Fruit fly (Drosophila melanogaster) whole organism, wandering third instar larva: ENCODE data around the gene CG8668.

Experiments
- Abd-B ChIP-seq: fragments of >200 bp; optimal IDR thresholded peaks from 2 replicates; lab custom pipeline; 2017; ENCODE audit warnings: missing biosample characterization, missing genetic modification characterization
- CG32264 ChIP-seq: fragments of 200-800 bp; sonication (Bioruptor generic); optimal IDR thresholded peaks from 2 replicates; lab custom pipeline; 2016; ENCODE audit warnings: missing biosample characterization, missing genetic modification characterization
- CG9705 ChIP-seq: fragments of 200-800 bp; sonication (Bioruptor generic); optimal IDR thresholded peaks from 2 replicates; lab custom pipeline; 2018; ENCODE audit warnings: missing biosample characterization, mild to moderate bottlenecking, missing genetic modification characterization
- CrebA ChIP-seq: fragments of 200-800 bp; sonication (Bioruptor generic); optimal IDR thresholded peaks from 2 replicates; lab custom pipeline; 2016; ENCODE audit warnings: missing biosample characterization, mild to moderate bottlenecking, missing genetic modification characterization, borderline replicate concordance
- Dfd ChIP-seq: fragments of >200 bp; optimal IDR thresholded peaks from 2 replicates; lab custom pipeline; 2017; ENCODE audit warnings: missing biosample characterization, missing genetic modification characterization
- HLH106 ChIP-seq: fragments of 200-800 bp; optimal IDR thresholded peaks from 3 replicates; lab custom pipeline; 2019; ENCODE audit warnings: missing biosample characterization, mild to moderate bottlenecking, missing genetic modification characterization, moderate library complexity
- Hnf4 ChIP-seq: fragments of 200-800 bp; sonication (Bioruptor generic); optimal IDR thresholded peaks from 2 replicates; lab custom pipeline; 2016; ENCODE audit warnings: missing biosample characterization, mild to moderate bottlenecking, missing genetic modification characterization
- Hr78 ChIP-seq: fragments of >200 bp; optimal IDR thresholded peaks from 2 replicates; lab custom pipeline; 2017; ENCODE audit warnings: missing biosample characterization, missing genetic modification characterization
- Hr83 ChIP-seq: fragments of 200-300 bp; sonication (Bioruptor generic); optimal IDR thresholded peaks from 2 replicates; lab custom pipeline; 2016; ENCODE audit warnings: missing biosample characterization, mild to moderate bottlenecking, missing genetic modification characterization, moderate library complexity; ENCODE audit not compliant: poor library complexity, severe bottlenecking
- Jra ChIP-seq: sonication (Bioruptor generic); optimal IDR thresholded peaks from 2 replicates; lab custom pipeline; 2016; ENCODE audit warnings: missing biosample characterization, missing genetic modification characterization
- Myc ChIP-seq: fragments of >200 bp; optimal IDR thresholded peaks from 2 replicates; lab custom pipeline; 2017
- N ChIP-seq: fragments of >200 bp; optimal IDR thresholded peaks from 2 replicates; lab custom pipeline; 2018; ENCODE audit warnings: missing biosample characterization, missing external identifiers, missing genetic modification characterization
- OdsH ChIP-seq: fragments of 200-800 bp; sonication (Bioruptor generic); optimal IDR thresholded peaks from 2 replicates; lab custom pipeline; 2016; ENCODE audit warnings: missing biosample characterization, mild to moderate bottlenecking, missing genetic modification characterization
- Rel ChIP-seq, 2 experiments: fragments of 200-800 bp; sonication (Bioruptor generic) in 1 of 2; optimal IDR thresholded peaks; 2 replicates in 1 of 2; 3 replicates in 1 of 2; lab custom pipeline; 2016 to 2019; ENCODE audit warnings: mild to moderate bottlenecking in 2 of 2, missing biosample characterization in 2 of 2, missing genetic modification characterization in 2 of 2, moderate library complexity in 1 of 2
- Sp1 ChIP-seq: fragments of 200-800 bp; sonication (Bioruptor generic); optimal IDR thresholded peaks from 3 replicates; lab custom pipeline; 2019; ENCODE audit warnings: missing biosample characterization, mild to moderate bottlenecking, missing genetic modification characterization, moderate library complexity
- Vsx2 ChIP-seq: fragments of 200-300, 225-300 bp; sonication (Bioruptor generic); optimal IDR thresholded peaks from 2 replicates; lab custom pipeline; 2018; ENCODE audit warnings: missing biosample characterization, missing genetic modification characterization; ENCODE audit not compliant: partially characterized antibody
- br ChIP-seq: fragments of 200-800 bp; sonication (Bioruptor generic); optimal IDR thresholded peaks from 2 replicates; lab custom pipeline; 2016; ENCODE audit warnings: missing biosample characterization, missing genetic modification characterization
- brk ChIP-seq: fragments of 200-800 bp; sonication (Bioruptor generic); optimal IDR thresholded peaks from 2 replicates; lab custom pipeline; 2016; ENCODE audit warnings: missing biosample characterization, mild to moderate bottlenecking, missing genetic modification characterization
- dmrt93B ChIP-seq: fragments of 200-800 bp; sonication (Bioruptor generic); optimal IDR thresholded peaks from 2 replicates; lab custom pipeline; 2018; ENCODE audit warnings: missing biosample characterization, mild to moderate bottlenecking, missing genetic modification characterization
- dsf ChIP-seq: sonication (Bioruptor generic); optimal IDR thresholded peaks from 2 replicates; lab custom pipeline; 2016; ENCODE audit warnings: missing biosample characterization, missing genetic modification characterization, borderline replicate concordance
- ey ChIP-seq: fragments of 200-800 bp; sonication (Bioruptor generic); optimal IDR thresholded peaks from 2 replicates; lab custom pipeline; 2016; ENCODE audit warnings: missing biosample characterization, missing genetic modification characterization
- foxo ChIP-seq, 2 experiments: fragments of 200-800 bp; sonication (Bioruptor generic); optimal IDR thresholded peaks; 2 replicates in 1 of 2; 3 replicates in 1 of 2; lab custom pipeline; 2016 to 2017; ENCODE audit warnings: missing biosample characterization in 2 of 2, missing genetic modification characterization in 2 of 2
- fru ChIP-seq: fragments of 200-800 bp; sonication (Bioruptor generic); optimal IDR thresholded peaks from 3 replicates; lab custom pipeline; 2016; ENCODE audit warnings: missing biosample characterization, mild to moderate bottlenecking, missing genetic modification characterization
- h ChIP-seq: fragments of 200-800 bp; sonication (Bioruptor generic); optimal IDR thresholded peaks from 3 replicates; lab custom pipeline; 2016; ENCODE audit warnings: missing biosample characterization, mild to moderate bottlenecking, missing genetic modification characterization
- jim ChIP-seq: fragments of 175-275, 200-325 bp; sonication (Bioruptor generic); optimal IDR thresholded peaks from 2 replicates; lab custom pipeline; 2016; ENCODE audit warnings: missing biosample characterization, mild to moderate bottlenecking, missing genetic modification characterization
- lola ChIP-seq: fragments of >200 bp; optimal IDR thresholded peaks from 2 replicates; lab custom pipeline; 2017; ENCODE audit warnings: missing biosample characterization, missing genetic modification characterization
- pan ChIP-seq: fragments of >200 bp; optimal IDR thresholded peaks from 2 replicates; lab custom pipeline; 2017
- psq ChIP-seq: fragments of 200-800 bp; sonication (Bioruptor generic); optimal IDR thresholded peaks from 3 replicates; lab custom pipeline; 2017; ENCODE audit warnings: missing biosample characterization, mild to moderate bottlenecking, missing genetic modification characterization, moderate library complexity
- sage ChIP-seq: fragments of 200-800 bp; sonication (Bioruptor generic); optimal IDR thresholded peaks from 2 replicates; lab custom pipeline; 2016; ENCODE audit warnings: missing biosample characterization, mild to moderate bottlenecking, missing genetic modification characterization
- sv ChIP-seq: fragments of 200-800 bp; sonication (Bioruptor generic); optimal IDR thresholded peaks from 3 replicates; lab custom pipeline; 2016; ENCODE audit warnings: missing biosample characterization, missing genetic modification characterization
- woc ChIP-seq: sonication (Bioruptor generic); optimal IDR thresholded peaks from 2 replicates; lab custom pipeline; 2016; ENCODE audit warnings: missing biosample characterization, mild to moderate bottlenecking, missing genetic modification characterization

CG8668 gene

DNA sequence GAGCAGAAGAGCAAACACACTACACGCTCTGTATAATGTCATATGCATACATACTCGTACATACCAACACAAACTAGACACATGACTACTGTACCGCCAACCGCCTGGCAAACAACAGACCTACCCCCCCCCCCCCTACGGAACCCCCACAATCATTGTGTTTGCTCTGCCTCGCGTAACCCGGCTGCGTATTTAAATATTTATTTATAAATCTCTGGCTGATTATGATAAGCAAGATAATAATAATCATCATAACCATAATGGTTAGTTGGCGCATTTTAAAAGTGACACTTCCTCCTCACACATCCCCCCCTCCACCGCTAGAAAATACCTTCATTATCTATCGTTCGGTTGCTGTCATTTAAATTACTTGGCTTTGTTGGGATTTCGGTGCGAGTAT lies 29.3 kb upstream of the CG8668 start:
- TF ChIP-seq Vsx2 (no peak), Abd-B (GFP tag; lab: Kevin White, UChicago) (no peak), Myc (lab: Kevin White, UChicago) (no peak), Hnf4 (GFP tag; lab: Kevin White, UChicago) (no peak), OdsH (GFP tag; lab: Kevin White, UChicago) (peak; percentile 11), h (peak; percentile 54), HLH106 (tag; lab: Kevin White, UChicago) (no peak), foxo (GFP tag; optimal IDR thresholded peaks at IDR 0.05; lab: Kevin White, UChicago) (peak in 1 of 2 experiments; percentile 7), brk (GFP tag; lab: Kevin White, UChicago) (no peak), woc (GFP tag; lab: Kevin White, UChicago) (no peak), Rel (GFP tag; optimal IDR thresholded peaks at IDR 0.05; lab: Kevin White, UChicago) (no peak), Rel (tag; optimal IDR thresholded peaks at IDR 0.05; lab: Kevin White, UChicago) (peak; percentile 42)

DNA sequence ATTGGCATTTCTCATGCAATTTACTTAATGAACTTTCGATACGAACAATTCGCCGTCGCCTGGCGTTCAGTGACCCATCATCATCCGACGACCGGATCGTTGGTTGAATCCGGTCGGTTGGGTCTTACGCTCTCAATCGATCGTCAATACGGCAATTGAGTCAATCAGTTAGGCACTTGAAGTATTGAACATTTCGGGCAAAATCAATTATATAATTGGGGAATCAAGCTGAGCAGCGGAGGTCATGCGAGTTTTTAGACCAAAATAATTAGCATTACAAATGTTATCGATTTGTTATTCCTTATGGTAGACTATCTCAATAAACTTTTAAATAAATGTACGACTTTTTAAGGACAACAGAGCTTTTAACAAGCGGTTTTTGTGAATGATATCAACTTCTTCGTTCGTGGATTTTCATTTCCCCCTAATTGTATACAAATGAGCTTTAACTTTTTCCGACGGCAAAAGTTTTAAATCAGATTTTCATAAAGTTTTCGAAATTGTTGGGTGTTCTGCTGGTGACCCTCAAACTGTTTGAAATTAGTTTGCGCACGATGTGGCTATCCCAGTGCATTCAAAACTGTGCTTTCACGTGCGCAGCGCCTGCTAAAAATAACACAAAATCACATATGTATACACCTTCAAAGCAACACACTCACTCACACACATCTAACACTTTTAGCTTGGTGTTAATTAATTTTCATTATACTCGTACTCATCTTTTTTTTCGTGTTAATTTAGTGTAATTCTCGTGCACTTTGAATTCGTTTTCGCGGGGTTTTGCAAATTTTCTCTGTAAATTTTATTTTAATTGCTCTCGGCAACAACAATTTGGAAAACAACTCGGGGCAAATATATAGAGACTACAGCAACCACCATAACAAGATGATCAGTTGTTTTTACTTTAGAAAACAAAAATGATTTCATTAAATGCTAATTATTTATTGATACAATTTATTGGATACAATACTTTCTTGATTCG lies 28.5 kb upstream of the CG8668 start:
- TF ChIP-seq woc (GFP tag; lab: Kevin White, UChicago), result no peak
- TF ChIP-seq Rel (GFP tag; optimal IDR thresholded peaks at IDR 0.05; lab: Kevin White, UChicago), result no peak
- TF ChIP-seq Rel (tag; optimal IDR thresholded peaks at IDR 0.05; lab: Kevin White, UChicago), result peak; percentile 67
- peak; percentile 6 for TF ChIP-seq fru (GFP tag; lab: Kevin White, UChicago)

DNA sequence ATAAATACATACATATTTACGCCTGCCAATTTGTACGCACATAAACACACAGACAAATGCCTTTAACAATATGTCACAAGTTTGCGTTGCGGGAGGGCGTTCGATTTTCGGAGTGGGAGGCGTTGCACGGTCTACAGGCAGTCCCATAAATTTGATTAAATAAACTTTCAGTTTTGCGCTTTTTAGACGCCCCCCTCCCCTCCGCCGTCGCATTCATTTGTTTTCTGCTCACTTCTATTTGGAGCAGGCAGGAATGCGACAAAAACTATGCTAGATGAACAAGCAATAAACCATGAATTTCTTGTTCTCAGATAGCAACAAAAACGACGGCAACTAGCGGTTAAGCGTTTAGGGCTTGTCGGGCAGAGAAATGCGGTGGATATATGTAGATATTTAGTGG lies 27.8 kb upstream of the CG8668 start:
- no peak for TF ChIP-seq Dfd (GFP tag; lab: Kevin White, UChicago)
- no peak for TF ChIP-seq CrebA (GFP tag; lab: Kevin White, UChicago)
- no peak for TF ChIP-seq h
- TF ChIP-seq sage, result no peak
- no peak for TF ChIP-seq pan (lab: Kevin White, UChicago)

DNA sequence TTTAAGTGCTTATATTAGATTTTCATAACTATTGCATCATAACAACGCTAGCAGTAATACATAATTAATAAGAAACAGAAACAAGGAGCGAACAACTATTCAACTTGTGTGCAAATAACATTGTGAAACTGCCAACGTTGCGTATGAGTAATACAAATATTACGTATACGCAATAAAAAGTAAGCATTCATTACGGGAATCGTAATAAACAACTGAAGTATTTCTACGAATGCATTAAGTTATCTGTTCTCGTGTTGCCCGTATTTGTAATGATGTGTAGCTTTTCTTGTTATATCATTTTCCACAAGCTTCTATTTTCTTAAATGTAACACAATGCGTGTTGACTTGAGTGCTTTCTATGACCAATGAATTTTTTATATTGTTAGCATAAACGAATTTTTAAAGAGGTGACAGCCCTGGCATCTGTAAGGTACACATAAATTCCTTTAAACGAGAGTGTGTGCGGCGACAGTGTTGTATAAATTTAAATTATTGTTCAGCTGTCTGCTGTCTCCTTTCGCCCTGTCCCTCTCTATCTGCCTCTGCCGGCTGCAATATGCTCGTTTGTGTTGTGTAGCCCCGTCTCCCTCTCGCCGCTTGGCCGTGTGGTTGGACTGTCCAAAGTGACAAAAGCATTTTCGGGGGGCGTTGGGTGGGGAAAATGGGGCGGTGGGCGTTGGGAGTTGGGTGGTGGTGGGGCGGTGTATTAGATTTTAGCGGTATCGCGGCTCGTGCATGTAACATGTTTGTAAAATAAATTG lies 27.0 kb upstream of the CG8668 start:
- peak; percentile 9 for TF ChIP-seq fru (GFP tag; lab: Kevin White, UChicago)
- TF ChIP-seq Rel (GFP tag; optimal IDR thresholded peaks at IDR 0.05; lab: Kevin White, UChicago), result no peak
- TF ChIP-seq Rel (tag; optimal IDR thresholded peaks at IDR 0.05; lab: Kevin White, UChicago), result peak; percentile 66
- TF ChIP-seq N (GFP tag; lab: Kevin White, UChicago), result no peak
- TF ChIP-seq OdsH (GFP tag; lab: Kevin White, UChicago), result no peak

DNA sequence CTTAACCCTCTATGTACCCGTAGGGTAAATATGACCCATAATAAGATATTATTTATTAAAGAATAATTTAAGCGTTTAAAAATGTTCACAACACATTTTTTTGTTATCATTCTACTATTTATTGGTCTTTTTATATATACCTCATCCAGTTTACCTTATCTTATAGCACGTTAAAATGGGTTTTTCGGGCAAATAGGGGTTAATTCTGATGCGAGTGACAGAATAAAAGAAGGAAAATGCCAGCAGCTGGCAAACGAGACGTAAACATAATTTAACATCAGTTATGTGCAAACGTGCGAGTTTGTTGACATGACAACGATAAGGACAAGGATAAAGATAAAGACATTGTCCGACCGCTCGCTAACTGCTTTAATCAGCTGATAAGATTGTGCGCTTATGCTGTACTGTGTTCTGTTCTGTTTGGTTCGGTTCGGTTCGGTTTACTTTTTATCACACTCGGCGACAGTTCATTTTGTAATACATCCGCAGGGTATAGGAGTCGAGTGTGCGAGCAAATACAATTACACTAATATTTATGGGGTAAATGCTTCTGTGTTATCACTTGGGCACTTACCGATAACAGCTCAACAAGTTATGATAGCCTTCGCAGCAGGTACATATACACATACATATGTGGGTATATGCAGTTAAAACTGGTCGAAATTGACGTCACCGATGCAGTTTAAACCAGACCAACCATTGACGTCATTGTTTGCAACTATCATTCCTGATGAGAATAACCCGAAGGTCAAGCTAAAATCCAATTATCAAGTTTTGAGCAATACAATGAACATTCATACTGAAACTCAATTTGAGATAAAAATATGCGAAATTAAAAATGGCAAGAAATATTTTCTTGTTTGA lies 26.1 kb upstream of the CG8668 start:
- TF ChIP-seq Hr83 (GFP tag; lab: Kevin White, UChicago) (no peak), dmrt93B (GFP tag; lab: Kevin White, UChicago) (peak; percentile 14), Vsx2 (no peak), CG32264 (GFP tag; lab: Kevin White, UChicago) (no peak), ey (GFP tag; lab: Kevin White, UChicago) (no peak), sv (GFP tag; lab: Kevin White, UChicago) (no peak), Jra (GFP tag; lab: Kevin White, UChicago) (peak; percentile 33), Hr78 (GFP tag; lab: Kevin White, UChicago) (no peak), brk (GFP tag; lab: Kevin White, UChicago) (peak; percentile 28), OdsH (GFP tag; lab: Kevin White, UChicago) (peak; percentile 19), CG9705 (GFP tag; lab: Kevin White, UChicago) (no peak), sage (peak; percentile 27), fru (GFP tag; lab: Kevin White, UChicago) (peak; percentile 28), br (GFP tag; lab: Kevin White, UChicago) (peak; percentile 27), h (peak; percentile 69), N (GFP tag; lab: Kevin White, UChicago) (no peak), Rel (GFP tag; optimal IDR thresholded peaks at IDR 0.05; lab: Kevin White, UChicago) (no peak), Rel (tag; optimal IDR thresholded peaks at IDR 0.05; lab: Kevin White, UChicago) (peak; percentile 47), CrebA (GFP tag; lab: Kevin White, UChicago) (no peak), lola (GFP tag; lab: Kevin White, UChicago) (no peak), dsf (no peak), foxo (GFP tag; optimal IDR thresholded peaks at IDR 0.05; lab: Kevin White, UChicago) (peak in 1 of 2 experiments; percentile 2), HLH106 (tag; lab: Kevin White, UChicago) (peak; percentile 56), Myc (lab: Kevin White, UChicago) (no peak), Sp1 (GFP tag; lab: Kevin White, UChicago) (peak; percentile 35), Abd-B (GFP tag; lab: Kevin White, UChicago) (no peak), pan (lab: Kevin White, UChicago) (no peak), Hnf4 (GFP tag; lab: Kevin White, UChicago) (peak; percentile 21), Dfd (GFP tag; lab: Kevin White, UChicago) (no peak), jim (GFP tag; lab: Kevin White, UChicago) (no peak), psq (no peak)
